Fruit fly (Drosophila melanogaster) whole organism, embryonic: ENCODE measurements around the gene ich.

ENCODE experiments used
- CG10366 ChIP-seq: fragments of 200-800 bp; sonication (Bioruptor generic); IDR thresholded peaks from 2 replicates; pipeline ENCODE4 v1.3.6; 2022; ENCODE audit warnings: missing biosample characterization, missing genetic modification characterization
- CG10565 ChIP-seq: fragments of 200-800 bp; sonication (Bioruptor generic); optimal IDR thresholded peaks from 3 replicates; lab custom pipeline; 2016; ENCODE audit warnings: missing biosample characterization, mild to moderate bottlenecking, missing genetic modification characterization
- CG12104 ChIP-seq: fragments of 200-800 bp; sonication (Bioruptor generic); optimal IDR thresholded peaks from 3 replicates; lab custom pipeline; 2016; ENCODE audit warnings: missing biosample characterization, missing genetic modification characterization
- CG15073 ChIP-seq: fragments of 200-800 bp; sonication (Bioruptor generic); optimal IDR thresholded peaks from 2 replicates; lab custom pipeline; 2016; ENCODE audit warnings: missing biosample characterization, missing genetic modification characterization
- CG15269 ChIP-seq: fragments of 200-800 bp; sonication (Bioruptor generic); optimal IDR thresholded peaks from 2 replicates; lab custom pipeline; 2018; ENCODE audit warnings: missing biosample characterization, mild to moderate bottlenecking, missing genetic modification characterization, moderate library complexity
- CG15514 ChIP-seq: fragments of 200-800 bp; sonication (Bioruptor generic); optimal IDR thresholded peaks from 3 replicates; lab custom pipeline; 2017; ENCODE audit warnings: missing biosample characterization, missing genetic modification characterization, mild to moderate bottlenecking, moderate library complexity, missing genetic modification reagents
- CG1647 ChIP-seq: fragments of 200-800 bp; sonication (Bioruptor generic); optimal IDR thresholded peaks from 3 replicates; lab custom pipeline; 2016; ENCODE audit warnings: missing biosample characterization, missing genetic modification characterization
- CG17612 ChIP-seq: fragments of 200-800 bp; sonication (Bioruptor generic); IDR thresholded peaks from 2 replicates; pipeline ENCODE4 v1.3.6; 2022; ENCODE audit warnings: missing biosample characterization, missing genetic modification characterization
- CG18262 ChIP-seq: fragments of 200-800 bp; optimal IDR thresholded peaks from 3 replicates; lab custom pipeline; 2019; ENCODE audit warnings: missing biosample characterization, mild to moderate bottlenecking, missing genetic modification characterization, moderate library complexity
- CG2116 ChIP-seq: fragments of 200-800 bp; sonication (Bioruptor generic); optimal IDR thresholded peaks from 3 replicates; lab custom pipeline; 2018; ENCODE audit warnings: missing biosample characterization, mild to moderate bottlenecking, missing genetic modification characterization
- CG34422 ChIP-seq: fragments of 200-800 bp; sonication (Bioruptor generic); IDR thresholded peaks from 3 replicates; pipeline ENCODE4 v1.3.6; 2022; ENCODE audit warnings: missing biosample characterization, missing genetic modification characterization
- CG9437 ChIP-seq: fragments of 200-800 bp; sonication (Bioruptor generic); optimal IDR thresholded peaks from 2 replicates; lab custom pipeline; 2018; ENCODE audit warnings: missing biosample characterization, mild to moderate bottlenecking, missing genetic modification characterization
- CG9797 ChIP-seq: fragments of 200-800 bp; sonication (Bioruptor generic); optimal IDR thresholded peaks from 3 replicates; lab custom pipeline; 2018; ENCODE audit warnings: missing biosample characterization, mild to moderate bottlenecking, missing genetic modification characterization
- CHES-1-like ChIP-seq: fragments of 200-800 bp; sonication (Bioruptor generic); optimal IDR thresholded peaks from 2 replicates; lab custom pipeline; 2016; ENCODE audit warnings: missing biosample characterization, missing genetic modification characterization
- Dip2 ChIP-seq: fragments of 200-800 bp; sonication (Bioruptor generic); IDR thresholded peaks from 2 replicates; pipeline ENCODE4 v1.3.6; 2022; ENCODE audit warnings: missing biosample characterization, missing genetic modification characterization
- Dll ChIP-seq: fragments of 200-800 bp; sonication (Bioruptor generic); IDR thresholded peaks from 4 replicates; pipeline ENCODE4 v1.3.6; 2022; ENCODE audit warnings: missing biosample characterization, missing genetic modification characterization; ENCODE audit not compliant: partially characterized antibody
- Dref ChIP-seq: fragments of 200-800 bp; sonication (Bioruptor generic); IDR thresholded peaks from 2 replicates; pipeline ENCODE4 v1.3.6; 2022; ENCODE audit warnings: missing biosample characterization, missing genetic modification characterization
- H2.0 ChIP-seq: fragments of 200-800 bp; sonication (Bioruptor generic); IDR thresholded peaks from 2 replicates; pipeline ENCODE4 v1.3.6; 2022; ENCODE audit warnings: missing biosample characterization, missing genetic modification characterization
- MBD-R2 ChIP-seq: fragments of 200-800 bp; sonication (Bioruptor generic); IDR thresholded peaks from 2 replicates; pipeline ENCODE4 v1.3.6; 2022; ENCODE audit warnings: missing biosample characterization, missing genetic modification characterization
- MESR4 ChIP-seq: fragments of 200-800 bp; sonication (Bioruptor generic); optimal IDR thresholded peaks from 2 replicates; lab custom pipeline; 2018; ENCODE audit warnings: missing biosample characterization, mild to moderate bottlenecking, missing genetic modification characterization, moderate library complexity
- NC2β ChIP-seq: fragments of 200-800 bp; sonication (Bioruptor generic); optimal IDR thresholded peaks from 2 replicates; lab custom pipeline; 2016; ENCODE audit warnings: missing biosample characterization, missing genetic modification characterization
- Opbp ChIP-seq: fragments of 200-800 bp; sonication (Bioruptor generic); IDR thresholded peaks from 3 replicates; pipeline ENCODE4 v1.3.6; 2022; ENCODE audit warnings: missing biosample characterization, missing genetic modification characterization; ENCODE audit not compliant: partially characterized antibody
- Pdp1 ChIP-seq, 2 experiments: fragments of 200-800 bp; sonication (Bioruptor generic); optimal IDR thresholded peaks; 3 replicates each; lab custom pipeline; 2016; ENCODE audit warnings: missing biosample characterization in 2 of 2, missing genetic modification characterization in 2 of 2, mild to moderate bottlenecking in 1 of 2, moderate library complexity in 1 of 2
- Rx ChIP-seq: fragments of 200-800 bp; sonication (Bioruptor generic); IDR thresholded peaks from 2 replicates; pipeline ENCODE4 v1.3.6; 2022; ENCODE audit warnings: missing biosample characterization, missing genetic modification characterization
- btn ChIP-seq: fragments of 200-800 bp; sonication (Bioruptor generic); optimal IDR thresholded peaks from 2 replicates; lab custom pipeline; 2016; ENCODE audit warnings: missing biosample characterization, missing genetic modification characterization
- chinmo ChIP-seq: fragments of 200-800 bp; sonication (Bioruptor generic); IDR thresholded peaks from 4 replicates; pipeline ENCODE4 v1.3.6; 2022; ENCODE audit warnings: missing biosample characterization, missing genetic modification characterization; ENCODE audit not compliant: partially characterized antibody
- chn ChIP-seq: fragments of 200-800 bp; sonication (Bioruptor generic); optimal IDR thresholded peaks from 2 replicates; lab custom pipeline; 2016; ENCODE audit warnings: missing biosample characterization, missing genetic modification characterization
- dmrt11E ChIP-seq: fragments of 200-800 bp; sonication (Bioruptor generic); optimal IDR thresholded peaks from 3 replicates; lab custom pipeline; 2018; ENCODE audit warnings: missing biosample characterization, mild to moderate bottlenecking, missing genetic modification characterization, moderate library complexity
- gcm ChIP-seq: fragments of 200-800 bp; sonication (Bioruptor generic); optimal IDR thresholded peaks from 2 replicates; lab custom pipeline; 2019; ENCODE audit warnings: missing biosample characterization, mild to moderate bottlenecking, missing genetic modification characterization, moderate library complexity
- gfzf ChIP-seq: fragments of 200-800 bp; sonication (Bioruptor generic); optimal IDR thresholded peaks from 2 replicates; lab custom pipeline; 2016; ENCODE audit warnings: missing biosample characterization, mild to moderate bottlenecking, missing genetic modification characterization, moderate library complexity
- grau ChIP-seq: fragments of 200-800 bp; optimal IDR thresholded peaks from 3 replicates; lab custom pipeline; 2019; ENCODE audit warnings: missing biosample characterization, mild to moderate bottlenecking, missing genetic modification characterization, moderate library complexity
- gro ChIP-seq: fragments of 200-800 bp; sonication (Bioruptor generic); optimal IDR thresholded peaks from 2 replicates; lab custom pipeline; 2016; ENCODE audit warnings: missing biosample characterization, missing genetic modification characterization
- gsb ChIP-seq: fragments of 200-800 bp; sonication (Bioruptor generic); IDR thresholded peaks from 2 replicates; pipeline ENCODE4 v1.3.6; 2022; ENCODE audit warnings: missing biosample characterization, missing genetic modification characterization
- hth ChIP-seq: fragments of >200 bp; optimal IDR thresholded peaks from 2 replicates; lab custom pipeline; 2017; ENCODE audit warnings: inconsistent platforms
- klu ChIP-seq: fragments of 200-800 bp; sonication (Bioruptor generic); IDR thresholded peaks from 2 replicates; pipeline ENCODE4 v1.3.6; 2022; ENCODE audit warnings: missing biosample characterization, missing genetic modification characterization
- luna ChIP-seq: fragments of 200-800 bp; sonication (Bioruptor generic); optimal IDR thresholded peaks from 2 replicates; lab custom pipeline; 2016; ENCODE audit warnings: missing biosample characterization, missing genetic modification characterization
- maf-S ChIP-seq: fragments of 200-800 bp; sonication (Bioruptor generic); optimal IDR thresholded peaks from 2 replicates; lab custom pipeline; 2016; ENCODE audit warnings: missing biosample characterization, missing genetic modification characterization
- nerfin-1 ChIP-seq: fragments of 200-800 bp; sonication (Bioruptor generic); optimal IDR thresholded peaks from 3 replicates; lab custom pipeline; 2019; ENCODE audit warnings: missing biosample characterization, mild to moderate bottlenecking, missing genetic modification characterization, moderate library complexity
- pho ChIP-seq: fragments of 200-800 bp; sonication (Bioruptor generic); optimal IDR thresholded peaks from 2 replicates; lab custom pipeline; 2016; ENCODE audit warnings: missing biosample characterization, missing genetic modification characterization
- pzg ChIP-seq: fragments of 200-800 bp; sonication (Bioruptor generic); optimal IDR thresholded peaks from 3 replicates; lab custom pipeline; 2018; ENCODE audit warnings: missing biosample characterization, mild to moderate bottlenecking, missing genetic modification characterization, moderate library complexity
- scrt ChIP-seq: fragments of 200-800 bp; sonication (Bioruptor generic); optimal IDR thresholded peaks from 2 replicates; lab custom pipeline; 2018; ENCODE audit warnings: missing biosample characterization, mild to moderate bottlenecking, missing genetic modification characterization, moderate library complexity
- sna ChIP-seq: fragments of 200-800 bp; sonication (Bioruptor generic); IDR thresholded peaks from 2 replicates; pipeline ENCODE4 v1.3.6; 2022; ENCODE audit warnings: missing biosample characterization, missing genetic modification characterization; ENCODE audit not compliant: partially characterized antibody
- ssp ChIP-seq: fragments of 200-800 bp; sonication (Bioruptor generic); IDR thresholded peaks from 2 replicates; pipeline ENCODE4 v1.3.6; 2022; ENCODE audit warnings: missing biosample characterization, missing genetic modification characterization
- stwl ChIP-seq: fragments of 200-800 bp; sonication (Bioruptor generic); optimal IDR thresholded peaks from 3 replicates; lab custom pipeline; 2018; ENCODE audit warnings: missing biosample characterization, mild to moderate bottlenecking, missing genetic modification characterization, moderate library complexity
- tna ChIP-seq: fragments of 200-800 bp; sonication (Bioruptor generic); IDR thresholded peaks from 2 replicates; pipeline ENCODE4 v1.3.6; 2022; ENCODE audit warnings: missing biosample characterization, missing genetic modification characterization; ENCODE audit not compliant: partially characterized antibody
- ttk ChIP-seq: fragments of 200-800 bp; sonication (Bioruptor generic); IDR thresholded peaks from 2 replicates; pipeline ENCODE4 v2.1.2; 2022; ENCODE audit warnings: missing biosample characterization, missing genetic modification characterization
- unc-4 ChIP-seq: fragments of 200-800 bp; sonication (Bioruptor generic); IDR thresholded peaks from 2 replicates; pipeline ENCODE4 v1.3.6; 2022; ENCODE audit warnings: missing biosample characterization, missing genetic modification characterization; ENCODE audit not compliant: partially characterized antibody
- zen ChIP-seq: fragments of 200-800 bp; sonication (Bioruptor generic); optimal IDR thresholded peaks from 3 replicates; lab custom pipeline; 2018; ENCODE audit warnings: missing biosample characterization, mild to moderate bottlenecking, missing genetic modification characterization, moderate library complexity

Gene ich

DNA sequence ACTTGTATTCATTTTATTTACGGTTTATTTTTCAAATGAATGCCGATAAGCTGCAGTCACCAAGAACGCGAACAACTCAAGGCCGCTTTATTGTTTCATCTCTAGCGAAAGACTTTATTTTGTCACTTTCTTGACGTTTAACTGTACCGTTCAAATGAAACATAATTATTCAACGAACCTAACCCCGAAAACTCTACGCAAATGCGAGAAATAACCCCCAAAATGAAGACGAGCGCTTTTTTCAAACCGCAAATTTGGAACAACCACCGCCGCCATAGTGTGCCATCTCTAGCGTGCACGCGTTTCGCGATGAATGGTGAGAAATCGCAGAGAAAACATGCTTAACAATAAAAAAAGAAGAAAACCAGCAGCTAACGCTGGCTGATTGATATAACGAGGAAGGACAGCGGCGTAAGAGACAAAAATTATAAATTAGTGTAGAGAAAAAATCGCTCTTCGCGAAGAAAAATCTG, 21.8 kb upstream of the ich start, which contains the start of gene CG11970 (continued):
- TF ChIP-seq NC2β (GFP tag; lab: Kevin White, UChicago) (peak; percentile 11), CG34422 (GFP tag; lab: Robert Waterston, UW) (0 out of 3 replicates have a peak, but pooled peaks have one; percentile 48), CG15269 (no peak), Dref (GFP tag; lab: Robert Waterston, UW) (peak; percentile 57), grau (tag; lab: Kevin White, UChicago) (peak; percentile 46)

DNA sequence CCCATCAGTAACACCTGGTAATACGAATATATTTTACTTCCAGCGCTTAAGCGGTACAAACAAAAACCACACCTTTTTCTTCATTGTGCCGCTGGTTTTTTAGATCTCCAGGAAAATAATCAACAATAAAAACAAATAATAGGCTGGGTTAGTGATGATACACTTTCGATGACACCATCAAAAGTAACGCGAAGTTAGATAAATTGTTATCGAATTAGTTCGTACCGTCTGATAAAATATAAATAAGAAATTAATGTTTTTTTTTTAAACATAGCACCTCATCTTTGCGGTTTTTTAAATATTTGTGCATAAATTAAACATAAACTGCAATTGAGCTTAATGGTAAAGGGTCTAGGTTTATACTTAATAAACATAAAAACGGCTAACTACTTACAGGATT, 21.3 kb upstream of the ich start, which contains the start of gene RagA-B:
TSS of gene RagA-B (minus strand) at position 175 of the 400 bp plus-strand sequence.
- TF ChIP-seq dmrt11E (tag; lab: Kevin White, UChicago) (no peak), Dll (GFP tag; lab: Robert Waterston, UW) (0 out of 4 replicates have a peak, but pooled peaks have one; percentile 54), CHES-1-like (no peak), gsb (no peak), CG1647 (GFP tag; lab: Kevin White, UChicago) (no peak), CG10565 (GFP tag; lab: Kevin White, UChicago) (no peak), Dip2 (no peak), H2.0 (GFP tag; lab: Robert Waterston, UW) (no peak), pzg (peak; percentile 5), nerfin-1 (no peak), CG15514 (GFP tag; lab: Kevin White, UChicago) (peak; percentile 84), CG17612 (GFP tag; lab: Robert Waterston, UW) (no peak), CG9797 (GFP tag; lab: Kevin White, UChicago) (no peak), btn (GFP tag; lab: Kevin White, UChicago) (no peak), gfzf (GFP tag; lab: Kevin White, UChicago) (no peak), hth (no peak), Dref (GFP tag; lab: Robert Waterston, UW) (peak; percentile 60), ssp (GFP tag; lab: Robert Waterston, UW) (no peak), gcm (GFP tag; lab: Kevin White, UChicago) (no peak), unc-4 (GFP tag; lab: Robert Waterston, UW) (0 out of 2 replicates have a peak, but pooled peaks have one; percentile 11), pho (GFP tag; lab: Kevin White, UChicago) (no peak), chn (GFP tag; lab: Kevin White, UChicago) (no peak), CG10366 (GFP tag; lab: Robert Waterston, UW) (no peak), CG18262 (no peak), tna (no peak), MESR4 (GFP tag; lab: Kevin White, UChicago) (peak; percentile 65), klu (GFP tag; lab: Robert Waterston, UW) (no peak), CG12104 (GFP tag; lab: Kevin White, UChicago) (no peak), Opbp (GFP tag; lab: Robert Waterston, UW) (0 out of 3 replicates have a peak, but pooled peaks have one; percentile 31), MBD-R2 (GFP tag; lab: Robert Waterston, UW) (peak; percentile 37; the same call in 1 of the 2 replicates), CG9437 (GFP tag; lab: Kevin White, UChicago) (peak; percentile 16), Pdp1 (GFP tag; optimal IDR thresholded peaks at IDR 0.05; lab: Kevin White, UChicago) (no peak), Rx (GFP tag; lab: Robert Waterston, UW) (no peak), CG2116 (GFP tag; lab: Kevin White, UChicago) (peak; percentile 62), scrt (no peak), chinmo (no peak), CG15073 (no peak), luna (no peak), maf-S (GFP tag; lab: Kevin White, UChicago) (no peak), gro (no peak), stwl (no peak), ttk (GFP tag; lab: Robert Waterston, UW) (no peak), zen (tag; lab: Kevin White, UChicago) (no peak), sna (no peak)
